Fruit fly (Drosophila melanogaster) whole organism, embryonic: ENCODE results near the gene CG10137.
A peak's percentile ranks its signal among the peaks of the same experiment; 100 is the strongest.

ENCODE experiments used
- B-H2 ChIP-seq: fragments of 200-800 bp; sonication (Bioruptor generic); optimal IDR thresholded peaks from 2 replicates; lab custom pipeline; 2018; ENCODE audit warnings: missing biosample characterization, mild to moderate bottlenecking, missing genetic modification characterization
- CG10274 ChIP-seq: fragments of 200-800 bp; sonication (Bioruptor generic); optimal IDR thresholded peaks from 3 replicates; lab custom pipeline; 2017; ENCODE audit warnings: missing biosample characterization, mild to moderate bottlenecking, missing genetic modification characterization
- CG11093 ChIP-seq: fragments of 200-800 bp; sonication (Bioruptor generic); IDR thresholded peaks from 3 replicates; pipeline ENCODE4 v1.3.6; 2022; ENCODE audit warnings: missing biosample characterization, missing genetic modification characterization
- CG11456 ChIP-seq: fragments of 200-800 bp; sonication (Bioruptor generic); IDR thresholded peaks from 3 replicates; pipeline ENCODE4 v1.3.6; 2022; ENCODE audit warnings: missing biosample characterization, missing genetic modification characterization
- CG12769 ChIP-seq: fragments of 200-800 bp; sonication (Bioruptor generic); optimal IDR thresholded peaks from 2 replicates; lab custom pipeline; 2019; ENCODE audit warnings: missing biosample characterization, mild to moderate bottlenecking, missing genetic modification characterization, moderate library complexity
- CG14667 ChIP-seq: fragments of 200-800 bp; sonication (Bioruptor generic); IDR thresholded peaks from 2 replicates; pipeline ENCODE4 v1.3.6; 2022; ENCODE audit warnings: missing biosample characterization, missing genetic modification characterization
- CG15479 ChIP-seq: fragments of 200-800 bp; sonication (Bioruptor generic); optimal IDR thresholded peaks from 3 replicates; lab custom pipeline; 2019; ENCODE audit warnings: missing biosample characterization, mild to moderate bottlenecking, missing genetic modification characterization, moderate library complexity
- CG17328 ChIP-seq: fragments of 200-800 bp; sonication (Bioruptor generic); IDR thresholded peaks from 2 replicates; pipeline ENCODE4 v1.3.6; 2022; ENCODE audit warnings: missing biosample characterization, missing genetic modification characterization
- CG18619 ChIP-seq: fragments of 200-800 bp; sonication (Bioruptor generic); optimal IDR thresholded peaks from 3 replicates; lab custom pipeline; 2017; ENCODE audit warnings: missing biosample characterization, mild to moderate bottlenecking, missing genetic modification characterization
- CG2875 ChIP-seq: fragments of 200-800 bp; sonication (Bioruptor generic); optimal IDR thresholded peaks from 2 replicates; lab custom pipeline; 2017; ENCODE audit warnings: missing biosample characterization, mild to moderate bottlenecking, missing genetic modification characterization, missing genetic modification reagents
- CG30431 ChIP-seq: fragments of 200-800 bp; sonication (Bioruptor generic); optimal IDR thresholded peaks from 2 replicates; lab custom pipeline; 2017; ENCODE audit warnings: missing biosample characterization, missing genetic modification characterization
- CG3163 ChIP-seq: fragments of 200-800 bp; sonication (Bioruptor generic); optimal IDR thresholded peaks from 3 replicates; lab custom pipeline; 2016; ENCODE audit warnings: missing biosample characterization, missing genetic modification characterization
- CG3281 ChIP-seq: fragments of 200-800 bp; sonication (Bioruptor generic); optimal IDR thresholded peaks from 3 replicates; lab custom pipeline; 2017; ENCODE audit warnings: missing biosample characterization, mild to moderate bottlenecking, missing genetic modification characterization
- CG33213 ChIP-seq: fragments of 200-800 bp; sonication (Bioruptor generic); optimal IDR thresholded peaks from 3 replicates; lab custom pipeline; 2016; ENCODE audit warnings: missing biosample characterization, missing genetic modification characterization
- CG3847 ChIP-seq: fragments of 200-800 bp; sonication (Bioruptor generic); IDR thresholded peaks from 2 replicates; pipeline ENCODE4 v1.3.6; 2022; ENCODE audit warnings: missing biosample characterization, missing genetic modification characterization
- CG4617 ChIP-seq: fragments of 200-800 bp; sonication (Bioruptor generic); optimal IDR thresholded peaks from 3 replicates; lab custom pipeline; 2016; ENCODE audit warnings: missing biosample characterization, missing genetic modification characterization, borderline replicate concordance
- CG6854 ChIP-seq: fragments of 200-800 bp; sonication (Bioruptor generic); optimal IDR thresholded peaks from 3 replicates; lab custom pipeline; 2017; ENCODE audit warnings: missing biosample characterization, mild to moderate bottlenecking, missing genetic modification characterization
- CG7372 ChIP-seq: fragments of 200-800 bp; sonication (Bioruptor generic); IDR thresholded peaks from 2 replicates; pipeline ENCODE4 v1.3.6; 2022; ENCODE audit warnings: missing biosample characterization, missing genetic modification characterization
- CG7963 ChIP-seq: fragments of 200-800 bp; sonication (Bioruptor generic); IDR thresholded peaks from 3 replicates; pipeline ENCODE4 v1.3.6; 2022; ENCODE audit warnings: missing biosample characterization, missing genetic modification characterization; ENCODE audit not compliant: partially characterized antibody
- CG8924 ChIP-seq: fragments of 200-800 bp; optimal IDR thresholded peaks from 3 replicates; lab custom pipeline; 2019; ENCODE audit warnings: missing biosample characterization, mild to moderate bottlenecking, missing genetic modification characterization, moderate library complexity
- CTCF ChIP-seq: fragments of 200-800 bp; sonication (Bioruptor generic); optimal IDR thresholded peaks from 2 replicates; lab custom pipeline; 2017; ENCODE audit warnings: missing biosample characterization, mild to moderate bottlenecking, missing genetic modification characterization, moderate library complexity
- CoRest ChIP-seq: fragments of 200-800 bp; sonication (Bioruptor generic); optimal IDR thresholded peaks from 3 replicates; lab custom pipeline; 2018; ENCODE audit warnings: missing biosample characterization, mild to moderate bottlenecking, missing genetic modification characterization, moderate library complexity
- D19B ChIP-seq: fragments of 200-800 bp; sonication (Bioruptor generic); optimal IDR thresholded peaks from 2 replicates; lab custom pipeline; 2017; ENCODE audit warnings: missing biosample characterization, mild to moderate bottlenecking, missing genetic modification characterization
- Drgx ChIP-seq: fragments of 200-800 bp; sonication (Bioruptor generic); IDR thresholded peaks from 2 replicates; pipeline ENCODE4 v1.3.6; 2022; ENCODE audit warnings: missing biosample characterization, missing genetic modification characterization
- MESR4 ChIP-seq: fragments of 200-800 bp; sonication (Bioruptor generic); optimal IDR thresholded peaks from 2 replicates; lab custom pipeline; 2018; ENCODE audit warnings: missing biosample characterization, mild to moderate bottlenecking, missing genetic modification characterization, moderate library complexity
- Six4 ChIP-seq: fragments of 200-800 bp; sonication (Bioruptor generic); optimal IDR thresholded peaks from 2 replicates; lab custom pipeline; 2016; ENCODE audit warnings: missing biosample characterization, missing genetic modification characterization
- Usf ChIP-seq: fragments of 200-800 bp; sonication (Bioruptor generic); optimal IDR thresholded peaks from 2 replicates; lab custom pipeline; 2017; ENCODE audit warnings: missing genotype, missing biosample characterization, missing genetic modification characterization
- abd-A ChIP-seq: fragments of 200-800 bp; sonication (Bioruptor generic); optimal IDR thresholded peaks from 3 replicates; lab custom pipeline; 2019; ENCODE audit warnings: missing biosample characterization, mild to moderate bottlenecking, missing genetic modification characterization, moderate library complexity
- bbx ChIP-seq: fragments of 200-800 bp; sonication (Bioruptor generic); IDR thresholded peaks from 2 replicates; pipeline ENCODE4 v1.3.6; 2022; ENCODE audit warnings: missing biosample characterization, missing genetic modification characterization; ENCODE audit not compliant: partially characterized antibody
- cato ChIP-seq: fragments of 200-800 bp; sonication (Bioruptor generic); optimal IDR thresholded peaks from 2 replicates; lab custom pipeline; 2016; ENCODE audit warnings: missing biosample characterization, missing genetic modification characterization, borderline replicate concordance
- crc ChIP-seq: fragments of 200-800 bp; sonication (Bioruptor generic); optimal IDR thresholded peaks from 2 replicates; lab custom pipeline; 2016; ENCODE audit warnings: missing biosample characterization, missing genetic modification characterization
- danr ChIP-seq: fragments of 200-800 bp; sonication (Bioruptor generic); IDR thresholded peaks from 2 replicates; pipeline ENCODE4 v1.3.6; 2022; ENCODE audit warnings: missing biosample characterization, missing genetic modification characterization
- fd102C ChIP-seq: fragments of 200-800 bp; sonication (Bioruptor generic); optimal IDR thresholded peaks from 2 replicates; lab custom pipeline; 2018; ENCODE audit warnings: missing biosample characterization, mild to moderate bottlenecking, missing genetic modification characterization, moderate library complexity
- fd96Cb ChIP-seq: fragments of 200-800 bp; sonication (Bioruptor generic); optimal IDR thresholded peaks from 2 replicates; lab custom pipeline; 2018; ENCODE audit warnings: missing biosample characterization, mild to moderate bottlenecking, missing genetic modification characterization, moderate library complexity
- ham ChIP-seq: fragments of 200-800 bp; sonication (Bioruptor generic); IDR thresholded peaks from 2 replicates; pipeline ENCODE4 v1.3.6; 2022; ENCODE audit warnings: missing biosample characterization, missing genetic modification characterization
- inv ChIP-seq: fragments of 200-800 bp; sonication (Bioruptor generic); IDR thresholded peaks from 2 replicates; pipeline ENCODE4 v1.3.6; 2022; ENCODE audit warnings: missing biosample characterization, missing genetic modification characterization; ENCODE audit not compliant: partially characterized antibody
- knrl ChIP-seq: fragments of 200-800 bp; sonication (Bioruptor generic); IDR thresholded peaks from 3 replicates; pipeline ENCODE4 v1.3.6; 2022; ENCODE audit warnings: missing biosample characterization, missing genetic modification characterization; ENCODE audit not compliant: partially characterized antibody
- lola ChIP-seq, 3 experiments: fragments of >200 bp in 2 of 3; fragments of 200-800 bp in 1 of 3; sonication (Bioruptor generic) in 1 of 3; optimal IDR thresholded peaks; 2 replicates each; lab custom pipeline; 2017 to 2019; ENCODE audit warnings: missing biosample characterization in 3 of 3, missing genetic modification characterization in 3 of 3, mild to moderate bottlenecking in 1 of 3, moderate library complexity in 1 of 3
- mam ChIP-seq: fragments of 200-800 bp; sonication (Bioruptor generic); optimal IDR thresholded peaks from 3 replicates; lab custom pipeline; 2016; ENCODE audit warnings: missing biosample characterization, missing genetic modification characterization
- mirr ChIP-seq: fragments of 200-800 bp; sonication (Bioruptor generic); optimal IDR thresholded peaks from 3 replicates; lab custom pipeline; 2018; ENCODE audit warnings: missing biosample characterization, mild to moderate bottlenecking, missing genetic modification characterization
- mld ChIP-seq: fragments of 200-800 bp; sonication (Bioruptor generic); IDR thresholded peaks from 3 replicates; pipeline ENCODE4 v1.3.6; 2022; ENCODE audit warnings: missing biosample characterization, missing genetic modification characterization; ENCODE audit not compliant: partially characterized antibody
- pfk ChIP-seq: fragments of 200-800 bp; sonication (Bioruptor generic); optimal IDR thresholded peaks from 2 replicates; lab custom pipeline; 2018; ENCODE audit warnings: missing biosample characterization, mild to moderate bottlenecking, missing genetic modification characterization, moderate library complexity
- prd ChIP-seq, 3 experiments: fragments of >200 bp in 2 of 3; fragments of 200-800 bp in 1 of 3; sonication (Bioruptor generic) in 1 of 3; optimal IDR thresholded peaks in 2 of 3; IDR thresholded peaks in 1 of 3; 2 replicates in 2 of 3; 3 replicates in 1 of 3; pipeline versions ENCODE4 v1.3.6 to Lab custom; 2017 to 2022; ENCODE audit warnings: missing biosample characterization in 1 of 3, missing genetic modification characterization in 1 of 3
- run ChIP-seq: fragments of 200-800 bp; sonication (Bioruptor generic); optimal IDR thresholded peaks from 3 replicates; lab custom pipeline; 2018; ENCODE audit warnings: missing biosample characterization, mild to moderate bottlenecking, missing genetic modification characterization
- sens ChIP-seq: fragments of 200-800 bp; sonication (Bioruptor generic); peaks from one replicate; lab custom pipeline; 2016; ENCODE audit warnings: missing biosample characterization, missing genetic modification characterization
- shn ChIP-seq: fragments of 200-800 bp; sonication (Bioruptor generic); optimal IDR thresholded peaks from 3 replicates; lab custom pipeline; 2016; ENCODE audit warnings: missing biosample characterization, missing genetic modification characterization
- sim ChIP-seq: fragments of 200-800 bp; sonication (Bioruptor generic); IDR thresholded peaks from 2 replicates; pipeline ENCODE4 v1.3.6; 2022; ENCODE audit warnings: missing biosample characterization, missing genetic modification characterization
- so ChIP-seq: fragments of 200-800 bp; sonication (Bioruptor generic); IDR thresholded peaks from 3 replicates; pipeline ENCODE4 v1.3.6; 2022; ENCODE audit warnings: missing biosample characterization, missing genetic modification characterization
- vnd ChIP-seq: fragments of 200-800 bp; sonication (Bioruptor generic); IDR thresholded peaks from 3 replicates; pipeline ENCODE4 v1.3.6; 2022; ENCODE audit warnings: missing biosample characterization, missing genetic modification characterization; ENCODE audit not compliant: partially characterized antibody

The CG10137 gene

DNA sequence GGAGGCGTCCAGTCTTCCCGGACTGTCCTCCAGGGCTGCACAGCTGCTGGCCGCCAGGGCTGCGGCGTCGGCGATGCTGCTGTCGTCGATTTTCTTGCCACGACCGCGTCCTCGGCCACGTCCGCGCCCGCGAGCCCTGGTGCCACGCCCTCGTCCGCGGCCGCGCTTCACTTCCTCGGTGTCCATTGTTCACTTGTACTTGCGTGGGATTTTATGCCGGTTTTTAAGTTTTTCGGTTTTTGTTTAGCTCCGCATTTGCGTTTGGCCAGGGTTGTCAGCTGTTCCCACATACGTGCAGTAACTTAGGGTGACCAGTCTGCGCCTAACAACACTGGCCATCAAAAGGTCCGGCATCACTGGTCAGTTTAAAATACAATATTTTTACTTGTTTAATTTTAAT is 55.7 kb downstream of the CG10137 start, which contains the start of gene Hakai (continued):
- TF ChIP-seq CG17328 (GFP tag; lab: Robert Waterston, UW) (no peak; the same call in 1 of the 2 replicates), fd96Cb (peak; percentile 38), vnd (GFP tag; lab: Robert Waterston, UW) (peak; percentile 38; the same call in 1 of the 3 replicates), sens (GFP tag; lab: Kevin White, UChicago) (peak; percentile 92), CG33213 (GFP tag; lab: Kevin White, UChicago) (peak; percentile 68), MESR4 (GFP tag; lab: Kevin White, UChicago) (peak; percentile 85), CG3281 (GFP tag; lab: Kevin White, UChicago) (peak; percentile 73), fd102C (GFP tag; lab: Kevin White, UChicago) (no peak), CG14667 (GFP tag; lab: Robert Waterston, UW) (0 out of 2 replicates have a peak, but pooled peaks have one; percentile 26), knrl (peak; percentile 32; the same call in 1 of the 3 replicates), mld (GFP tag; lab: Robert Waterston, UW) (no peak), CG3163 (GFP tag; lab: Kevin White, UChicago) (peak; percentile 54), D19B (GFP tag; lab: Kevin White, UChicago) (no peak), CG6854 (no peak), B-H2 (peak; percentile 5), CG7372 (GFP tag; lab: Robert Waterston, UW) (peak; percentile 46; the same call in 1 of the 2 replicates), CG2875 (GFP tag; lab: Kevin White, UChicago) (no peak), CG3847 (GFP tag; lab: Robert Waterston, UW) (peak; percentile 89), CG11093 (peak; percentile 47; the same call in 1 of the 3 replicates), CG10274 (GFP tag; lab: Kevin White, UChicago) (no peak), run (tag; lab: Kevin White, UChicago) (no peak), CTCF (GFP tag; lab: Kevin White, UChicago) (no peak), CG8924 (tag; lab: Kevin White, UChicago) (peak; percentile 10), mirr (no peak), pfk (no peak), prd (optimal IDR thresholded peaks at IDR 0.05; lab: Kevin White, UChicago) (no peak), prd (GFP tag; IDR thresholded peaks at IDR 0.05; lab: Robert Waterston, UW) (peak; percentile 68), ham (GFP tag; lab: Robert Waterston, UW) (no peak), CG30431 (peak; percentile 18), inv (GFP tag; lab: Robert Waterston, UW) (0 out of 2 replicates have a peak, but pooled peaks have one; percentile 28), danr (GFP tag; lab: Robert Waterston, UW) (peak; percentile 43; the same call in 1 of the 2 replicates), CG4617 (peak; percentile 93), sim (GFP tag; lab: Robert Waterston, UW) (no peak), CG11456 (GFP tag; lab: Robert Waterston, UW) (peak; percentile 67; the same call in 1 of the 3 replicates), Usf (GFP tag; lab: Kevin White, UChicago) (no peak), mam (peak; percentile 86), CoRest (peak; percentile 74), CG7963 (0 out of 3 replicates have a peak, but pooled peaks have one; percentile 32), lola (GFP tag; optimal IDR thresholded peaks at IDR 0.05; lab: Kevin White, UChicago) (peak in 1 of 3 experiments; percentile 15), CG18619 (GFP tag; lab: Kevin White, UChicago) (peak; percentile 26), shn (peak; percentile 74), CG15479 (GFP tag; lab: Kevin White, UChicago) (no peak), CG12769 (no peak), cato (GFP tag; lab: Kevin White, UChicago) (no peak), abd-A (tag; lab: Kevin White, UChicago) (no peak), Drgx (peak; percentile 65), so (GFP tag; lab: Robert Waterston, UW) (0 out of 3 replicates have a peak, but pooled peaks have one; percentile 49), Six4 (peak; percentile 73), bbx (GFP tag; lab: Robert Waterston, UW) (0 out of 2 replicates have a peak, but pooled peaks have one; percentile 33), crc (GFP tag; lab: Kevin White, UChicago) (peak; percentile 41)
